Worm (Caenorhabditis elegans) whole organism, dauer: ENCODE measurements around the gene suox-1.

Experiments
- unc-62 ChIP-seq: sonication (generic microtip); optimal IDR thresholded peaks from 2 replicates; lab custom pipeline; 2017; ENCODE audit warnings: missing biosample characterization, missing genetic modification reagents, missing genetic modification characterization

The suox-1 gene

DNA sequence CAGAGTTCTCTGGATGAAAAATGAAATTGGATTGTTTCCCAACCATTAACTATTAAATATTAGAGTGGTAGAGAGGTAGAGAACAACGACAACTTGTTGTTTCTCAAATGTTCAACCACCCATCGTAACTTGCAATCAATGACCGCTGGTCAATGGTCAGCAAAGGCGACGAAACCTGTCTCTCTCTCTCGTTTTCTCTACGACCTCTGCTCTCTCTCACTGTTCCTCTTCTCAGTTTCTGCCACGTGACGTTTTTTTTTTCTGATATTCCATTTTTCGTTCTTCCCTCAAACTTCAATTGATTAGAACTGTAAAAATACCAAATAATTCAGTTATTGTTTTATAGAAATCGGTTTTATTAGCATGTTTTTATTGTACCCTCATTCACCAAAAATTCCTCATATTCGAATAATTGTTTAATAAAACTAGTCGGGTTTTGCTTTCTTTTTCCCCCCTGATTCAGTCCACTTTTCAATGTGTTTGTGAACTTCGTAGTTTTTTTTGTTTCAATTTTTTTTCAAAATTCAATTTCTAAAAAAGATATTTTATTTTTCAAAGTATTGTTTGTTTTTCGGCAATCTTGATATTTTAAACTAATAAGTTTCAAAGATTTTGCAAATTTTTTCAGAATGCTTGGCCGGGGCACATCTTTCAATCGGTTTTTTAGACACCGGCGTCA lies at the start of gene suox-1:
Gene suox-1, plus strand, starts transcription at position 629 of the 679 bp plus-strand sequence.
- TF ChIP-seq unc-62 (GFP tag; lab: Kevin White, UChicago), result no peak

DNA sequence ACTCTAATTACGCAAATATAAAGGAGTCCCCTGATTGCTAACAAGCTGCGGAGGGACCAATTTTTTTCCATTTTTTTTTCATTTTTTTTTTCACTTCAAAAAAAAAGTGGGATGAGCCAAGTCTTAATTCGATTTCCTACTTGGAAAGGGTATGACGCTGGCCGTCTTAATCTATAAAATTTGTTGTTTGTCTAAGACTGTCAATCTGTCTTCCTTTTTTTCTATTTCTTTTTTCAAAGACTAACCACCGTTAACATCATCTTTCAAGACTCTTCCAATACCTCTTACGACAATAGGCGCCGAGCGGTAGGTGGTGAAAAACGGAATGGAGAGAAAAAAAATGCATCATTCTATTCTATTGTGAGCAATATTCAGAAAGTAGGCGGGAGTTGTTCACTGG lies 32.3 kb upstream of the suox-1 start:
- TF ChIP-seq unc-62 (GFP tag; lab: Kevin White, UChicago), result no peak

DNA sequence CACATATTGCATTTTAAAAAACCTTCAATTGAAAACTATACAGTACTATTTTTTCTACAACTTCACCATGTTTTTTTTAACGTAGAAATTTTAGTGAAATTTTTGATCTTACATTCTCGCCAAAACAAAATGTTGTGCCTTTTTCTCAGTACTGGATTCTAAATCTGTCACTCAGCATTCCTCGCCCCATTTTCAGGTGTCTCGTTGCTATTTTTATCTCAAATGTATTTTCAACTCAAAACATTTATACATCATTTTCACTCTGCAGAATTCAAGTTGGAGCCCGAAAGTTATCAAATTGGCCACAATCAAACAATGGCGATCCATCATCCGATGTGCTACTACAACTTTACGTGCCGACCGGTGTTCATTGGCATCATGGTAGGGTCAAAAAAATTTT lies 31.3 kb upstream of the suox-1 start, which contains the start of gene sprr-1:
Gene sprr-1, plus strand, starts transcription at position 269 of the 400 bp plus-strand sequence.
- TF ChIP-seq unc-62 (GFP tag; lab: Kevin White, UChicago), result no peak

DNA sequence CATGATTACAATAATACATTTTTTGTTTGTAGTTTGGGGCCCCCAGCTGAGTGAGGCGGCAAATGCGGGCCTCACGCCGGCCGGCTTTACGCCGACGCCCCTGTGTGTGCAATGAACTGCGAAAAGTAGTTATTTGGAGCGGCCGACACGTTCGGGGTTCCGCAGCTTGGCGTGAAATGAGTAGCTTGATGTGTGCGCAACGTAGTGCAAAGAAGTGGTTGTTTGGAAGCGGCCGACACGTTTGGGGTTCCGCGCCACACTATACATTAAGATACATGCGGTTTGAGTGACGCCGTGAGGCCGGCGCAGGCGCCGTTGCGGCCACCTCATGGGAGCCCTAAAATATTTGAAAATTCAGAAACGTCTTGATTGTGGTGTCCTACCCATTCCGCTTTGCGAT lies 28.7 kb upstream of the suox-1 start:
- no peak for TF ChIP-seq unc-62 (GFP tag; lab: Kevin White, UChicago)

DNA sequence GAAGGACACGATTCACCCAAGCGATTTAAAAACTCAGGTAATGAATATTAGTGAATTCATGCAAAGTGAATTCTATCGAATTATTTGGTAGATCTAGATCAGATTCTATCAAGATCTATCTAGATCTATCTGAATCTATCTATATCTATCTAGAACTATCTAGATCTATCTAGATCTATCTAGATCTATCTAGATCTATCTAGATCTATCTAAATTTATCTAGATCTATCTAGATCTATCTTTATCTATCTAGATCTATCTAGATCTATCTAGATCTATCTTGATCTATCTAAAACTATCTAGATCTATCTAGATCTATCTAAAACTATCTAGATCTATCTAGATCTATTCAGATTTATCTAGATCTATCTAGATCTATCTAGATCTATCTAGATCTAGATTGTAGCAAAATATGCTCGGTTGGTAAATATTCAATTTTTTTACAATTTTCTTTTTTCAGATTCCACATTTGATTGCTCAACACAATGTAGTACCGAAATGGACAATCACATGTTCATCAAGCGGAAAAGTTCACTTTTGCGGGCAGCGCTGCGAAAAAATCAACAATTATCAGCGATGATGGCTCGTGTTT lies 27.3 kb upstream of the suox-1 start:
- no peak for TF ChIP-seq unc-62 (GFP tag; lab: Kevin White, UChicago)

DNA sequence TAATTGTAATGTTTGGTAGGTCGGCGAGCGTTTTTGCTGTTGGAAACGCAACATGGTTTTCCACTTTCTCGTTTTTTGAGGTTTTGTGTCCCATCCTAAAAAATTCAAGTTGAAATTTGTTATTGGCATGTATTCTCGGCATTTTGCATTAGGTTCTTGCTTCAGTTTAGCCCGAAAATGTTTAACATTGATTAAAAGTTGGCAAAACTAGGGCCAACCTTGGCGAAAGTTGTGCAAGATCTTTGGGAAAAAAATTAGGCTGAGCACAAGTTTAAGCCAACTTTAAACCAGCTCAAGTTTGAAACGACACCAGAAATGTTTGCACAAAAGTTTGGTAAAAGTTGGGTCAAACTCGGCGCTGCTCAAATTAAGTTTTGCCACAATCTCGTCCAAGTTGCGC lies 20.0 kb upstream of the suox-1 start, which contains the start of gene exc-1:
Gene exc-1, minus strand, starts transcription at position 101 of the 400 bp plus-strand sequence.
- no peak for TF ChIP-seq unc-62 (GFP tag; lab: Kevin White, UChicago)

DNA sequence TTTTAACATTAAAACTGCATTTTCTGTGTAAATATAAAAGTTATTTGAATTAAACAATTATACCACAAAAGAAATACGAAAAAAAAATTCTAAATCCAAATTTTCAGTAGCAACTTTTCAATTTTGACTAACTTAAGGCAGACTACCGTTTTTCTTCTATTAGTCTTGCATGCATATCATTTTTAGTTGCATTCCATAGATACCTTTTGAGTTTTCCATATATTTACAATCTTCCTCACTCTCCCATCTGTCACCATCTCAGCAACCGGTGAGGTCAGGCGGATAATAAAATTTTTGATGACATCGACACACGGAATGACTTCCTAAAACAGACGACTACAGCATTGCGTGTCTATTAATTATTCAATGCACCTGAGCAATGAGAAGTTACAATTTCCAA lies 18.6 kb upstream of the suox-1 start, which contains the start of gene gcy-36:
Gene gcy-36, plus strand, starts transcription at position 301 of the 400 bp plus-strand sequence.
- TF ChIP-seq unc-62 (GFP tag; lab: Kevin White, UChicago), result no peak

DNA sequence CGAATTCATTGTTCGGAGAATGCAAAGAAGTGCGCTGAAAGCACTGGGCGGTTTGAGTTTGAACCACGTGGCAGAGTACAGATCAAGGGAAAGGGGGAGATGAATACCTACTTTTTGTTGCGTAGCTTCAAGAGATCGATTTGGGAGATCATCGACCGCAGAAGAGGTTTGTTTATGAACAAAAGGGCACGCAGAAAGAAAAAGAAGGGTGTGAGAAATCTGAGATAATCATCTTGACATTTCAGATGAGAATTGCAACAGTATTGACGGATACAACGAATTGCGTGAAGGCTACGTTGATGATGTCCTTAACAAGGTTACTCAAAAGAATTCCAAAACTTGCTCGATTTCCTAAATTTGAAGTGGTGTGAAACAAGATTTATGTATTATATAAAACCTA lies 12.1 kb upstream of the suox-1 start:
- no peak for TF ChIP-seq unc-62 (GFP tag; lab: Kevin White, UChicago)

DNA sequence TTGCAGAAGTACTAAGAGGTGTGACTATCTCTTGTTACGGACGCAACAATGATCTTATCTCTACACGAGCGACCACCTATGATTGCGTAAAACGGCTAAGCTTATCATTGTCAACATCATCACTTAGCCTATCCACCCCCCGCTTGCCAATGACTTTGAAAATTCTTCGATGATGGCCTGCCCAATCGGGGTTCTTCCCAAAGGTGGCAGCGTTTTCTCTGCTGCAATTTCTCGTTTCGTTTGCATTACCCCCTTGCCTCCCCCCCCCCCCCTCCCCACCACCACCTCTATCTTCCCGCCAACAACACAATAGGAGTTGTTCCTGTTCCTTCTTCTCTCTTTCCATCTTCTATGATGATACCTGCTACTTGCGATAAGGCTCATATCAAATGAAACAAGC lies 10.2 kb upstream of the suox-1 start:
- no peak for TF ChIP-seq unc-62 (GFP tag; lab: Kevin White, UChicago)

DNA sequence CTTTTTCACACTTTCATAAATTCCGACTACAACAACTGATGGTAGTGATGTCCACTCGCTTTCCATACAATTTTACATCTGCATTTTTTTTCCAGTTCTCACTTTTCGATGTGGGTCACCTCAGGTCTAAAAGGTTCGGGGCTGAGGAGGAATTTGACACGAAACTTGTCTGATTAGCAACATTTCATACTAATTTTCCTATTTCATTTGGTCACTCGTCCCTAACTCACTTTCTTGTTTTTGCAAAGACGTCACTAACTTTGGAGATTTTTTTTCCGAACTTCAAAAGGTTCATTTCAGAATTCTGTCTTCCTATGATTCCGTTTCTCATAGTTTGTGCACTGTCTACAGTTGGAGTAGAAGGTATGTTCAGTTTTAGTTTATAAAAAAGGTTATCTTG lies 9.5 kb upstream of the suox-1 start, which contains the start of gene H13N06.2:
Gene H13N06.2, plus strand, starts transcription at position 301 of the 400 bp plus-strand sequence.
- TF ChIP-seq unc-62 (GFP tag; lab: Kevin White, UChicago), result no peak

DNA sequence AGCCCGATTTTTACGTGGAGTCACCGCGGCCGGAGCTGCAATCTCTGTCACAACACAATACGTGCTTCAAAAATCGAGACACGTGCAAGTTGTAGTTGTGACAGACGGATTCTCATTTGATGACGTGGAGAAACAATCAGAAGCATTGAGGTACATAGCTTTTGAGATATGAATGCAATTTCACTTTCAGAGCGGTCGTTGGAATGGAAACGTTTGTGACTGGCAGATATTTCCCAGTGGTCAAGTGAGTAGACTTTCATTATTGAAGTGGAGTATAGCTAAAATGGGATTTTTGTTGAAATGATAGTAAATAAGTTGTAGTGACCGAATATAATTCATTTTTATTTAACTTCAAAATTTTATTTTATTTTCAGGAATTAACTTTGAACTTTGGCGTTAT lies 6.2 kb upstream of the suox-1 start:
- no peak for TF ChIP-seq unc-62 (GFP tag; lab: Kevin White, UChicago)

DNA sequence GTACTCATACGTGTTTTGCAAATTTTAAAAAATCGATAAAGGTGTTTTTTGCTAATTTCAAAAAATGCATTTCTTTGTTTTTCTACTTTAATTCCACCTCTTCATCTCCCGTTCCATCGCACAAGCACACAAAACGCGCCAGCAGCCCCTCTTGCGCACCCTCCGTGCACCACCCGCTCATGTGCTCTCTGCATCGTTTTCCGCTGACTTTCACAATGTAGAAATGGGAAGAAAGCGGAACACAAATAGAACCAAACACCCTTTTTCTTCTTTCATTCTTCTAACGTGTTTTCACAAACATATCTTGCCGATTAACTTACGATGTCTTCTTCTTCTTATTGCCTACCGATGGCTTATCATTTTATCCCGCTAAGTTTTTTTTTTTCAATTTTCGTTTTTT lies 4.6 kb upstream of the suox-1 start:
- TF ChIP-seq unc-62 (GFP tag; lab: Kevin White, UChicago), result no peak

DNA sequence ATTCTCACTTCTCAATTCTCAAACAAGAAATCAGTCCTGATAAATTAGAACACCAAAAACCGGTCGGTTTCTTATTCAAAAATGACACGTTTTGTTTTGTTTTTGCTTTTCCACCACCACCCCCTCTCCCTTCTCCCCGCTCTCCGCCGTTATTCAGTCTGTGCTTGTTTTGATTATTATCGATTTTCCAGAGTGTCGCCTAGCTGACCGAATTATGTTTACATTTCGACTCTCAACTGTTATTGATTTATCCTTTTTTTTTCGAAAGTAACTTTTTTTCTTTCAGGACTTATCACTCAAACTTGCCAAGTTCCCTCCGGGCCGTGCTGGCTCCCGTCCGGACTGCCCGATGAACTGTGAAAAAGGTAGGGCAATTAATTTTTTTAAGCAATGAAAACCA lies 4.0 kb upstream of the suox-1 start, which contains the start of gene gob-1:
Gene gob-1, plus strand, starts transcription at position 281 of the 400 bp plus-strand sequence.
- no peak for TF ChIP-seq unc-62 (GFP tag; lab: Kevin White, UChicago)

DNA sequence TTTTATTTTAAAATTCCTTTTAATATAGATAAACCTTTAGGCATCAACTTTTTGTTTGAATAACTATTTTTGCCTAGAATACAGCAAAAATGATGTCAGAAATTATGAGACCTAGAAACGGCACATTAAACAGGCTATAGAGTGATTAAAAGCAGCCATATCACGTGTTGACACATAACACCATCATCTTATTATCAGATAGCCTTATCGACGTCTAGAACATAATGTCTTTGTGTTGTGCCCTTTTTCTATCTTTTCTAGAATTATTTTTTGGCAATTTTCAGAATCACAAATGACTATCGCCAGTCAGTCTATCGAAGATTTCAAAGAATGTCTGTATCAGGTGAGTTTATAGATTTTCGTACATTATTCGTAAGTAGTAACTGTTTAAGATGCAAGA lies 3.2 kb upstream of the suox-1 start:
- TF ChIP-seq unc-62 (GFP tag; lab: Kevin White, UChicago), result no peak

DNA sequence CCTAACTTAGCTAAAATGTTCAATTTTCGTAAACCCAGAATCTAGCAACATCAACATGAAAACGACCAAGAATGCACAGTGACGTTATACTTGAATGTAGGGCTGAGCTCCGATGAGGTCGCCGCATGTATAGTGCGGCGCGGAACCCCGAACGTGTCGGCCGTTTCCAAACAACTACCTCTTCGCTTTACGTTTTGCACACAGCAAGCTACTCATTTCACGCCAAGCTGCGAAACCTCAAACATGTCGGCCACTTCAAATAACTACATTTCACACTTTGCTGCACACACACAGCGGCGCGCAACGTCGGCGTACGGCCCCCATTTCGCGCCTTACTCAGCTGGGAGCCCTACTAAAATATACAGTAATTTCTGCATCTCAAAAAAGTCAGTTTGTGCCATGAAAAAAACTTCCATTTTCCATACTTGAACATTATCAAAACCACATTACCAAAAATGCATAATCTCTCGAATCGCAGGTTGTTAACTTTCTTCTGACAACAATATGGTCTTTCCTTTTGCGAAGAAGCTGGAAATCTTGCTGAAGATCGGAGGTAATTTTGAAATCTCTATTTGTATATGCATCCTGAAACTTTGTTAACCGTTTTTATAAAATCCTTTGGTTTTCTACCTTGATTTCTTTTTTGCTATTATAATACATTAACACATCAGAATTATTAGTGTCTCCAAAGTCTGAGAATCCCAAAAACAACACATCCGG lies 5.3 kb downstream of the suox-1 start, which contains the start of gene H13N06.7:
Gene H13N06.7, plus strand, starts transcription at position 670 of the 720 bp plus-strand sequence.
- no peak for TF ChIP-seq unc-62 (GFP tag; lab: Kevin White, UChicago)

DNA sequence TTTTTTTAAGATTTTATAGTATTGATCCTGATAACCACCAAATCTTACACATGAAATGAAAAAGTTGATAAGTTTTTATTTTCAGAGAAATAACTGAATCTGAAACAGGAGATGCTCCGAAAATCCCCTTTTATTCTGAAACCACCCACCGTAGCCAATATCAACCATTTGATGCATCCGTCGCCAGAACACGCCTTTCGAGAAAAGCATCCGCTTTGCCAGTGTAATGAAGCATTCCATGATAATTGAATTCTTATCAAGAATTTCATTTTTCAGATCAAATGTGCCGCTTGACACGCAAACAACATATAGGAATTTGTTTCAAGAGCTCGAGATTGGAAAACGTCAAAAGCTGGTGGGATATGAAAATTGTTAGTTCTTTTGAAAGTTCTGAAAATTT lies 7.4 kb downstream of the suox-1 start, which contains the start of gene tbh-1:
Gene tbh-1, minus strand, starts transcription at position 101 of the 400 bp plus-strand sequence.
- TF ChIP-seq unc-62 (GFP tag; lab: Kevin White, UChicago), result no peak
